Worm (Caenorhabditis elegans): ENCODE results near the gene ZK84.5.

- TF ChIP-seq ztf-28 (GFP tag; IDR thresholded peaks at IDR 0.05) = no peak
- TF ChIP-seq Y53F4B.3 (GFP tag; IDR thresholded peaks at IDR 0.05) = no peak
- no peak for TF ChIP-seq rec-8 (tag; optimal IDR thresholded peaks at IDR 0.05)
- TF ChIP-seq unc-62 (GFP tag; optimal IDR thresholded peaks at IDR 0.05) = no peak
- TF ChIP-seq hmg-1.2 (GFP tag; IDR thresholded peaks at IDR 0.05) = no peak
- no peak for TF ChIP-seq nfya-1 (tag; optimal IDR thresholded peaks at IDR 0.05; ENCODE audit: borderline replicate concordance, insufficient read depth)
These were observed 28.7 kb upstream of the ZK84.5 start, which contains the start of gene R12C12.5 for ce11 chrII:6045048-6045447.

All from whole organism, young adult.